Fruit fly (Drosophila melanogaster) whole organism, embryonic: ENCODE measurements around the gene alpha-Man-Ia.

ENCODE experiments used
- Asciz ChIP-seq: fragments of 200-800 bp; sonication (Bioruptor generic); optimal IDR thresholded peaks from 2 replicates; lab custom pipeline; 2017; ENCODE audit warnings: missing biosample characterization, mild to moderate bottlenecking, missing genetic modification characterization, missing genetic modification reagents
- Awh ChIP-seq: fragments of 200-800 bp; sonication (Bioruptor generic); IDR thresholded peaks from 2 replicates; pipeline ENCODE4, ENCODE4 v1.3.6; 2022; ENCODE audit warnings: missing biosample characterization, missing genetic modification characterization
- B-H1 ChIP-seq: fragments of 200-800 bp; sonication (Bioruptor generic); IDR thresholded peaks from 3 replicates; pipeline ENCODE4 v1.3.6; 2022; ENCODE audit warnings: missing biosample characterization, missing genetic modification characterization
- BEAF-32 ChIP-seq: fragments of 200-800 bp; sonication (Bioruptor generic); optimal IDR thresholded peaks from 3 replicates; lab custom pipeline; 2017; ENCODE audit warnings: missing biosample characterization, missing genetic modification characterization, mild to moderate bottlenecking, moderate library complexity, missing genetic modification reagents
- Bgb ChIP-seq: fragments of 200-800 bp; sonication (Bioruptor generic); IDR thresholded peaks from 2 replicates; pipeline ENCODE4 v1.3.6; 2022; ENCODE audit warnings: missing biosample characterization, missing genetic modification characterization; ENCODE audit not compliant: partially characterized antibody
- Blimp-1 ChIP-seq: fragments of 200-800 bp; sonication (Bioruptor generic); optimal IDR thresholded peaks from 3 replicates; lab custom pipeline; 2018; ENCODE audit warnings: missing biosample characterization, missing genetic modification characterization, mild to moderate bottlenecking, moderate library complexity, missing genetic modification reagents
- CG11093 ChIP-seq: fragments of 200-800 bp; sonication (Bioruptor generic); IDR thresholded peaks from 3 replicates; pipeline ENCODE4 v1.3.6; 2022; ENCODE audit warnings: missing biosample characterization, missing genetic modification characterization
- CG11696 ChIP-seq: fragments of 200-800 bp; sonication (Bioruptor generic); IDR thresholded peaks from 2 replicates; pipeline ENCODE4 v1.3.6; 2022; ENCODE audit warnings: missing biosample characterization, missing genetic modification characterization
- CG12744 ChIP-seq: fragments of 200-800 bp; sonication (Bioruptor generic); optimal IDR thresholded peaks from 2 replicates; lab custom pipeline; 2016; ENCODE audit warnings: missing biosample characterization, missing genetic modification characterization
- CG14014 ChIP-seq: fragments of 200-800 bp; sonication (Bioruptor generic); IDR thresholded peaks from 2 replicates; pipeline ENCODE4 v1.3.6; 2022; ENCODE audit warnings: missing biosample characterization, missing genetic modification characterization
- CG15514 ChIP-seq: fragments of 200-800 bp; sonication (Bioruptor generic); optimal IDR thresholded peaks from 3 replicates; lab custom pipeline; 2017; ENCODE audit warnings: missing biosample characterization, missing genetic modification characterization, mild to moderate bottlenecking, moderate library complexity, missing genetic modification reagents
- CG17568 ChIP-seq: fragments of 200-800 bp; sonication (Bioruptor generic); optimal IDR thresholded peaks from 2 replicates; lab custom pipeline; 2018; ENCODE audit warnings: missing biosample characterization, mild to moderate bottlenecking, missing genetic modification characterization, moderate library complexity
- CG1792 ChIP-seq: fragments of 200-800 bp; sonication (Bioruptor generic); optimal IDR thresholded peaks from 2 replicates; lab custom pipeline; 2016; ENCODE audit warnings: missing biosample characterization, missing genetic modification characterization
- CG18476 ChIP-seq: fragments of 200-800 bp; sonication (Bioruptor generic); optimal IDR thresholded peaks from 2 replicates; lab custom pipeline; 2016; ENCODE audit warnings: missing biosample characterization, mild to moderate bottlenecking, missing genetic modification characterization
- CG18619 ChIP-seq: fragments of 200-800 bp; sonication (Bioruptor generic); optimal IDR thresholded peaks from 3 replicates; lab custom pipeline; 2017; ENCODE audit warnings: missing biosample characterization, mild to moderate bottlenecking, missing genetic modification characterization
- CG2199 ChIP-seq: fragments of 200-800 bp; sonication (Bioruptor generic); IDR thresholded peaks from 3 replicates; pipeline ENCODE4 v1.3.6; 2022; ENCODE audit warnings: missing biosample characterization, missing genetic modification characterization
- CG32772 ChIP-seq: fragments of 200-800 bp; sonication (Bioruptor generic); IDR thresholded peaks from 2 replicates; pipeline ENCODE4 v1.3.6; 2022; ENCODE audit warnings: missing biosample characterization, missing genetic modification characterization
- CG33213 ChIP-seq: fragments of 200-800 bp; sonication (Bioruptor generic); optimal IDR thresholded peaks from 3 replicates; lab custom pipeline; 2016; ENCODE audit warnings: missing biosample characterization, missing genetic modification characterization
- CG42726 ChIP-seq: fragments of 200-800 bp; sonication (Bioruptor generic); IDR thresholded peaks from 2 replicates; pipeline ENCODE4 v1.3.6; 2022; ENCODE audit warnings: missing biosample characterization, missing genetic modification characterization; ENCODE audit not compliant: partially characterized antibody
- CG4854 ChIP-seq: fragments of 200-800 bp; sonication (Bioruptor generic); optimal IDR thresholded peaks from 2 replicates; lab custom pipeline; 2016; ENCODE audit warnings: missing biosample characterization, missing genetic modification characterization, inconsistent platforms
- CG7357 ChIP-seq: fragments of 200-800 bp; sonication (Bioruptor generic); IDR thresholded peaks from 3 replicates; pipeline ENCODE4 v1.3.6; 2022; ENCODE audit warnings: missing biosample characterization, missing genetic modification characterization
- CG8944 ChIP-seq: fragments of 200-800 bp; sonication (Bioruptor generic); optimal IDR thresholded peaks from 3 replicates; lab custom pipeline; 2016; ENCODE audit warnings: missing biosample characterization, missing genetic modification characterization
- CG9215 ChIP-seq: fragments of 200-800 bp; sonication (Bioruptor generic); IDR thresholded peaks from 2 replicates; pipeline ENCODE4 v1.3.6; 2022; ENCODE audit warnings: missing biosample characterization, missing genetic modification characterization
- CG9727 ChIP-seq: fragments of 200-800 bp; sonication (Bioruptor generic); optimal IDR thresholded peaks from 3 replicates; lab custom pipeline; 2017; ENCODE audit warnings: missing biosample characterization, mild to moderate bottlenecking, missing genetic modification characterization
- Ets97D ChIP-seq: fragments of 200-800 bp; sonication (Bioruptor generic); optimal IDR thresholded peaks from 3 replicates; lab custom pipeline; 2016; ENCODE audit warnings: missing biosample characterization, missing genetic modification characterization
- Lpt ChIP-seq: fragments of >200 bp; optimal IDR thresholded peaks from 2 replicates; lab custom pipeline; 2018; ENCODE audit warnings: missing biosample characterization, missing genetic modification characterization
- Trl ChIP-seq, 3 experiments: fragments of >200 bp in 2 of 3; fragments of 200-800 bp in 1 of 3; sonication (Bioruptor generic) in 1 of 3; optimal IDR thresholded peaks; 2 replicates in 1 of 3; 3 replicates in 2 of 3; lab custom pipeline; 2016 to 2017; ENCODE audit warnings: missing biosample characterization in 1 of 3, missing genetic modification characterization in 1 of 3
- bab2 ChIP-seq: fragments of 200-800 bp; sonication (Bioruptor generic); optimal IDR thresholded peaks from 2 replicates; lab custom pipeline; 2016; ENCODE audit warnings: missing biosample characterization, missing genetic modification characterization
- cato ChIP-seq: fragments of 200-800 bp; sonication (Bioruptor generic); optimal IDR thresholded peaks from 2 replicates; lab custom pipeline; 2016; ENCODE audit warnings: missing biosample characterization, missing genetic modification characterization, borderline replicate concordance
- chm ChIP-seq: fragments of 200-800 bp; sonication (Bioruptor generic); IDR thresholded peaks from 2 replicates; pipeline ENCODE4 v1.3.6; 2022; ENCODE audit warnings: missing biosample characterization, missing genetic modification characterization
- crp ChIP-seq, 2 experiments: fragments of 200-800 bp; sonication (Bioruptor generic); optimal IDR thresholded peaks; 2 replicates in 1 of 2; 3 replicates in 1 of 2; lab custom pipeline; 2017; ENCODE audit warnings: missing biosample characterization in 2 of 2, missing genetic modification characterization in 2 of 2, mild to moderate bottlenecking in 1 of 2, moderate library complexity in 1 of 2
- ewg ChIP-seq: fragments of 200-800 bp; sonication (Bioruptor generic); optimal IDR thresholded peaks from 3 replicates; lab custom pipeline; 2017; ENCODE audit warnings: mild to moderate bottlenecking, missing biosample characterization, missing genetic modification reagents, missing genetic modification characterization
- fru ChIP-seq: fragments of >200 bp; optimal IDR thresholded peaks from 2 replicates; lab custom pipeline; 2017
- gcm2 ChIP-seq: fragments of 200-800 bp; sonication (Bioruptor generic); optimal IDR thresholded peaks from 2 replicates; lab custom pipeline; 2016; ENCODE audit warnings: missing biosample characterization, missing genetic modification characterization
- gsb-n ChIP-seq: fragments of 200-800 bp; sonication (Bioruptor generic); optimal IDR thresholded peaks from 3 replicates; lab custom pipeline; 2018; ENCODE audit warnings: missing biosample characterization, mild to moderate bottlenecking, missing genetic modification characterization
- hb ChIP-seq: fragments of 200-800 bp; sonication (Bioruptor generic); IDR thresholded peaks from 3 replicates; pipeline ENCODE4 v1.3.6; 2022; ENCODE audit warnings: missing biosample characterization, missing genetic modification characterization; ENCODE audit not compliant: partially characterized antibody
- hkb ChIP-seq, 2 experiments: fragments of 200-800 bp in 1 of 2; fragments of >200 bp in 1 of 2; sonication (Bioruptor generic) in 1 of 2; IDR thresholded peaks in 1 of 2; optimal IDR thresholded peaks in 1 of 2; 2 replicates each; pipeline versions ENCODE4 v1.3.6 to Lab custom; 2017 to 2022; ENCODE audit warnings: missing biosample characterization in 1 of 2, missing genetic modification characterization in 1 of 2
- kah ChIP-seq: fragments of 200-800 bp; sonication (Bioruptor generic); optimal IDR thresholded peaks from 2 replicates; lab custom pipeline; 2018; ENCODE audit warnings: missing biosample characterization, mild to moderate bottlenecking, missing genetic modification characterization
- nom ChIP-seq: fragments of 200-800 bp; sonication (Bioruptor generic); optimal IDR thresholded peaks from 2 replicates; lab custom pipeline; 2017; ENCODE audit warnings: missing biosample characterization, missing genetic modification characterization, mild to moderate bottlenecking, moderate library complexity, missing genetic modification reagents
- p53 ChIP-seq: fragments of 200-800 bp; sonication (Bioruptor generic); optimal IDR thresholded peaks from 2 replicates; lab custom pipeline; 2016; ENCODE audit warnings: missing biosample characterization, missing genetic modification characterization
- psq ChIP-seq: fragments of 200-800 bp; sonication (Bioruptor generic); optimal IDR thresholded peaks from 2 replicates; lab custom pipeline; 2017; ENCODE audit warnings: missing biosample characterization, missing genetic modification characterization
- seq ChIP-seq: fragments of 200-800 bp; sonication (Bioruptor generic); IDR thresholded peaks from 2 replicates; pipeline ENCODE4 v1.3.6; 2022; ENCODE audit warnings: missing biosample characterization, missing genetic modification characterization
- shn ChIP-seq: fragments of 200-800 bp; sonication (Bioruptor generic); optimal IDR thresholded peaks from 3 replicates; lab custom pipeline; 2016; ENCODE audit warnings: missing biosample characterization, missing genetic modification characterization
- slou ChIP-seq: fragments of 200-800 bp; sonication (Bioruptor generic); optimal IDR thresholded peaks from 3 replicates; lab custom pipeline; 2016; ENCODE audit warnings: missing biosample characterization, missing genetic modification characterization
- sob ChIP-seq: fragments of 200-800 bp; sonication (Bioruptor generic); IDR thresholded peaks from 2 replicates; pipeline ENCODE4 v1.3.6; 2022; ENCODE audit warnings: missing biosample characterization, missing genetic modification characterization
- sr ChIP-seq: fragments of 200-800 bp; sonication (Bioruptor generic); IDR thresholded peaks from 3 replicates; pipeline ENCODE4 v1.3.6; 2022; ENCODE audit warnings: missing biosample characterization, missing genetic modification characterization
- tll ChIP-seq, 2 experiments: fragments of 200-800 bp in 1 of 2; fragments of >200 bp in 1 of 2; sonication (Bioruptor generic) in 1 of 2; optimal IDR thresholded peaks; 2 replicates each; lab custom pipeline; 2017 to 2019; ENCODE audit warnings: missing biosample characterization in 2 of 2, missing genetic modification characterization in 2 of 2, mild to moderate bottlenecking in 1 of 2, moderate library complexity in 1 of 2
- tna ChIP-seq: fragments of 200-800 bp; sonication (Bioruptor generic); IDR thresholded peaks from 2 replicates; pipeline ENCODE4 v1.3.6; 2022; ENCODE audit warnings: missing biosample characterization, missing genetic modification characterization; ENCODE audit not compliant: partially characterized antibody
- twi ChIP-seq: fragments of 200-800 bp; optimal IDR thresholded peaks from 2 replicates; lab custom pipeline; 2019; ENCODE audit warnings: missing biosample characterization, mild to moderate bottlenecking, missing genetic modification characterization, moderate library complexity

The alpha-Man-Ia gene

DNA sequence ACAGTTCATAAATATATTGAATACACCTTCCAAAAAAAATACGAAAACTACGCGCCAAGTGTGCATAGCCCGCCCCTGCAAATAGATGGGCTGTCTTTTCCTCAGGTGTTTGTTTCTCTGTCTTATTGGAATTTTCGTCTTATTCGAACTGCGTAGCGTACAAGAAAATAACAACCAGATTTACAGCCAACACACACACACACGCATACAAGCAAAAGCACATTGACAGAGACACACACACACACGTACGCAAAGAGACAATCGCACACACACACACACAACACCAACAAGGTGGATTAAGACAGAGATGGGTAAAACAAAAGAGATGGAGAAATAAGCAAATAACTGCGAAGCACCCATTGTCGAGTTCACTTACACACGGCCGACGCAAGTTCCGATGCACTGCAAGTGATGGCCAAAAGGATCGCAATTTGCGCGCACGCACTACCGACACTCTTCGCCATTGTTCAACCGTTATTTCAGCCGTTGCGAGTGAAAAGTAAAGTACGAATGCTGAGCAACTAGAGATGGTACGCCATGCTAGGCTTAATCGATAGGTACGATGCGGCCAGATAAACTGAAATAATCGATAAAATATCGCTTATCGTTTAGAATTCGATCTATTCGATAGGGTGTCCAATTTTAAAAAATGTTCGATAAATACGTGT, 40.1 kb upstream of the alpha-Man-Ia start (continued):
- TF ChIP-seq Asciz (peak; percentile 16), seq (no peak), CG17568 (no peak), Trl (optimal IDR thresholded peaks at IDR 0.05; lab: Kevin White, UChicago) (peak in 1 of 2 experiments; percentile 22), Trl (GFP tag; optimal IDR thresholded peaks at IDR 0.05; lab: Kevin White, UChicago) (peak; percentile 40), CG14014 (no peak), CG9727 (no peak), CG11093 (GFP tag; lab: Robert Waterston, UW) (no peak), CG4854 (GFP tag; lab: Kevin White, UChicago) (no peak), CG18619 (no peak), ewg (GFP tag; lab: Kevin White, UChicago) (peak; percentile 12), gcm2 (GFP tag; lab: Kevin White, UChicago) (no peak), tll (GFP tag; optimal IDR thresholded peaks at IDR 0.05; lab: Kevin White, UChicago) (no peak), Lpt (no peak), Ets97D (GFP tag; lab: Kevin White, UChicago) (peak; percentile 31), CG11696 (GFP tag; lab: Robert Waterston, UW) (no peak), CG33213 (peak; percentile 28), p53 (GFP tag; lab: Kevin White, UChicago) (no peak), chm (no peak), psq (no peak), hb (GFP tag; lab: Robert Waterston, UW) (peak; percentile 96), crp (GFP tag; optimal IDR thresholded peaks at IDR 0.05; lab: Kevin White, UChicago) (no peak), CG42726 (GFP tag; lab: Robert Waterston, UW) (peak; percentile 90), cato (GFP tag; lab: Kevin White, UChicago) (no peak), CG1792 (GFP tag; lab: Kevin White, UChicago) (no peak), Blimp-1 (GFP tag; lab: Kevin White, UChicago) (no peak), fru (lab: Kevin White, UChicago) (no peak), twi (tag; lab: Kevin White, UChicago) (no peak), BEAF-32 (GFP tag; lab: Kevin White, UChicago) (peak; percentile 86), CG18476 (no peak), shn (GFP tag; lab: Kevin White, UChicago) (no peak), sr (no peak), sob (GFP tag; lab: Robert Waterston, UW) (no peak; the same call in 1 of the 2 replicates), B-H1 (GFP tag; lab: Robert Waterston, UW) (no peak), slou (GFP tag; lab: Kevin White, UChicago) (no peak), CG32772 (no peak), CG15514 (GFP tag; lab: Kevin White, UChicago) (peak; percentile 46), gsb-n (tag; lab: Kevin White, UChicago) (no peak), Bgb (GFP tag; lab: Robert Waterston, UW) (peak; percentile 96), kah (GFP tag; lab: Kevin White, UChicago) (peak; percentile 15), Awh (GFP tag; lab: Robert Waterston, UW) (no peak), hkb (optimal IDR thresholded peaks at IDR 0.05; lab: Kevin White, UChicago) (no peak), hkb (GFP tag; IDR thresholded peaks at IDR 0.05; lab: Robert Waterston, UW) (no peak), CG12744 (GFP tag; lab: Kevin White, UChicago) (no peak), nom (GFP tag; lab: Kevin White, UChicago) (peak; percentile 56), CG7357 (no peak), CG9215 (GFP tag; lab: Robert Waterston, UW) (no peak), bab2 (GFP tag; lab: Kevin White, UChicago) (no peak), CG8944 (GFP tag; lab: Kevin White, UChicago) (no peak), tna (GFP tag; lab: Robert Waterston, UW) (peak; percentile 94), CG2199 (no peak)
